Worm (Caenorhabditis elegans): ENCODE results near the gene mob-2.

mob-2 gene

DNA sequence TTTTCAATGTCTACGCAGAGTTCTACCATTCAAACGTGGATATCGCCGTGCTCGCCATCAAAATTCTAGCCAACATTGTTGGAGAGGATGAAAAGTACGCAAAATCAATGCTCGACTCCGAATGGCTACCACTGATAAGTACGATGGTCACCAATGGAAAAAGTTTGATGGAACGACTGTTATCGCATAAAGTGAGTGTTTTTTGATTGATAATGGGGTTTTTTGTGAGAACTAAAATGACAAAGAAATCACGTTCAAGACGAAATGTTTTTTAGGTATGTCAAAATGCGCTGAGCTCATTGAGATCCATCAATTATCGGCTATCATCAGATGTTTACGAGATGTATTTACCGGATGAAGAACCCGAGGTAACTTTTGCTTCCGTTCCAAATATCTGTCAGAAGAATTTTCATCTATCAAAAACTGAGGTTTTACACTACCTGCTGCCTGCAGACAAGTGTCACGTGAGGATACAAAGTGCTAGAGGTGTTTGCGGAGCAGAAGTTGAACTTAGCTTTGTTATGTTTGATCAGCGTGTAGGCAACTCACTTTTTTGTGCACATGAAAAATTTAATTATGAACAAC lies 63.6 kb downstream of the mob-2 start:
- no peak for TF ChIP-seq unc-62 (GFP tag; optimal IDR thresholded peaks at IDR 0.05)

DNA sequence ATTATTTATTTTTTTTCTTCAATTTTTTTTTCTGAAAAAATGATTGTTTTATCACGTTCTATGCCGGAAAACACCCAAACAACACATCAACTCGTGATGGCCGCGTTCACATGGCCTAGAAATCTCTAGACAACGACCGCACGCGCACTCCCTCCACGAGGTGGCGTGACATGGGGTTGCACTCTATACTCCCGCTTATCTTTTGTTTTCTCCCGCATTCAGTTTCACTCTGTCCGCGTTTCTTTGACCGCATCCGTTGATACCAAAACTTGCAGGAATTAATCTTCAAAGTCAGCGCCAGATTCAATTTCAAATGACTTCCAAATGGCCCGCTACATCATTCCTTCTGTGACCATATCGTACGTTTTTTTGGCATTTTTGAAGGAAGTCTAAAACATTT lies 64.9 kb downstream of the mob-2 start, which contains the start of gene F17H10.1:
Gene F17H10.1 (plus strand): TSS at position 276 of the 400 bp plus-strand sequence.
- no peak for TF ChIP-seq unc-62 (GFP tag; optimal IDR thresholded peaks at IDR 0.05)

DNA sequence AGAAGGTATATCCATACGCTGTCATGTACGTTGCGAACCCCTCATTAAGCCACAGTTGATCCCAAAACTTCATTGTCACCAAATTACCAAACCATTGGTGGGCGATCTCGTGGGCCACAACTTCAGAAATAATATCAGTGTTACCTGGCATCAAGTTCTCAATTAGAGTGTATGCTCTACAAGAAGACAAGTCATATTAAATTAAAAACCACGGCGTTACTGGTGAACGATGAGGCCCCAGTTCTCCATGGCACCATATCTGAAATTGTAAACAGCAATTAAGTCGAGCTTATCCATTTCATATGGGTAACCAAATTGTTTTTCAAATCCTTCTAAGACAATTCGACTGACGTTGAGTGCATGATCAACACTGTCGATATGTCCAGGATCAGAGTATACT lies 67.0 kb downstream of the mob-2 start:
- no peak for TF ChIP-seq unc-62 (GFP tag; optimal IDR thresholded peaks at IDR 0.05)

All from whole organism, dauer.